Fruit fly (Drosophila melanogaster) whole organism, pupa: Measurements from ENCODE around the gene CG17271.

Experiments used
- CG13204 ChIP-seq: fragments of 200-800 bp; sonication (Bioruptor generic); optimal IDR thresholded peaks from 2 replicates; lab custom pipeline; 2018; ENCODE audit warnings: missing biosample characterization, mild to moderate bottlenecking, missing genetic modification characterization, moderate library complexity
- CG14655 ChIP-seq: fragments of 200-800 bp; sonication (Bioruptor generic); optimal IDR thresholded peaks from 3 replicates; lab custom pipeline; 2017; ENCODE audit warnings: mild to moderate bottlenecking, missing biosample characterization, missing genetic modification reagents, missing genetic modification characterization
- CG32121 ChIP-seq: fragments of 200-800 bp; sonication (Bioruptor generic); IDR thresholded peaks from 2 replicates; pipeline ENCODE4 v1.3.6; 2022; ENCODE audit warnings: missing biosample characterization, missing genetic modification characterization
- CG9948 ChIP-seq: fragments of 200-800 bp; sonication (Bioruptor generic); optimal IDR thresholded peaks from 2 replicates; lab custom pipeline; 2018; ENCODE audit warnings: missing biosample characterization, mild to moderate bottlenecking, missing genetic modification characterization, moderate library complexity
- EcR ChIP-seq: fragments of 200-800 bp; sonication (Bioruptor generic); optimal IDR thresholded peaks from 3 replicates; lab custom pipeline; 2019; ENCODE audit warnings: missing biosample characterization, missing genetic modification characterization, mild to moderate bottlenecking, moderate library complexity, missing genetic modification reagents
- fd96Ca ChIP-seq: fragments of 200-800 bp; sonication (Bioruptor generic); IDR thresholded peaks from 3 replicates; pipeline ENCODE4 v1.3.6; 2022; ENCODE audit warnings: missing biosample characterization, missing genetic modification characterization

DNA sequence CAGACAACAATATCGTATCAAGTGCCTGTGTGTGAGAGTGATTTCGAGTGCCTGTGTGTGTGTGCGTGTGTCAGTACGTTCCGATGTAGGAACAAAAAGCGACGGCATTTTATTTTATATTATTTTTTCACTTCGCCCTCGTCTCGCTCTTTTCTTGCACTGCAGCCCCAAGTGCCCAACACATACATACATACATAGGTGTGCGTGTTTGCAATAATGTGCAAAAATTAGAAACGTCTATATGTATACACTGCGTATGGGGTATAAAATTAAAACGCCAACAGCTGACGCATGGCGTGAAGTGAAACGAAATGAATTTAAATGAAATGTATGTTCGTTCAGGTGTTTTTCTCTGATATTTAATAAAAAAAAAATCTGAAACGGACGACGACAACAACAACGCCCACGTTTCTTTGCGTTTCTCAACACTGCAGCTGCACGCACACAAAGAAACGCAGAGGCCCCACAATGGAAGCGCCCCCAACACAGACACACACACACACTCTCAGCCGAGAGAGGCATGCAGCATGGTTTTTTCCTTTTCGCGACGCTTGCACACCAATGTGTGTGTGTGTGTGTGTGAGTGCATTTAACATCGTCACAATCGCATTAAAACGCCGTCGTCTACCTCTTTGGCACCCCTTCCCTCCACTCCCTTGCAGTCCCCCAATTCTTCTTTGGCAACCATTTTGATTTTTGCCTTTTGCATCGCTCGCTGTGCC, 37.8 kb downstream of the CG17271 start:
- TF ChIP-seq CG13204 (GFP tag; lab: Kevin White, UChicago) (peak; percentile 61), CG32121 (GFP tag; lab: Robert Waterston, UW) (peak; percentile 69), CG9948 (tag; lab: Kevin White, UChicago) (peak; percentile 39), EcR (GFP tag; lab: Kevin White, UChicago) (no peak), CG14655 (GFP tag; lab: Kevin White, UChicago) (peak; percentile 65), fd96Ca (peak; percentile 77; the same call in 2 of the 3 replicates)
